Worm (Caenorhabditis elegans) whole organism, young adult: ENCODE results near the gene akap-1.

Source experiments
- B0035.1 ChIP-seq: sonication (generic microtip); optimal IDR thresholded peaks from 2 replicates; lab custom pipeline; 2016; ENCODE audit warnings: missing genetic modification characterization, mild to moderate bottlenecking, missing compliant biosample characterization, missing genotype, missing genetic modification reagents
- B0336.3 ChIP-seq: fragments of 200-800 bp; sonication (Bioruptor generic); IDR thresholded peaks from 2 replicates; pipeline ENCODE4 v1.3.6; 2022; ENCODE audit warnings: missing genetic modification characterization, missing compliant biosample characterization
- F49E8.2 ChIP-seq: sonication (generic microtip); optimal IDR thresholded peaks from 3 replicates; lab custom pipeline; 2017; ENCODE audit warnings: missing genetic modification characterization, mild to moderate bottlenecking, missing compliant biosample characterization, antibody characterized with exemption, moderate library complexity; ENCODE audit not compliant: insufficient read depth
- Y53G8AR.9 ChIP-seq: fragments of 200-800 bp; sonication (Bioruptor generic); conservative IDR thresholded peaks from 2 replicates; pipeline ENCODE4 v1.3.6; 2022; ENCODE audit warnings: missing genetic modification reagents, missing genetic modification characterization, missing compliant biosample characterization
- Y56A3A.18 ChIP-seq: fragments of 200-800 bp; sonication (Bioruptor generic); IDR thresholded peaks from 2 replicates; pipeline ENCODE4 v1.3.6; 2022; ENCODE audit warnings: missing genetic modification reagents, missing genetic modification characterization, missing compliant biosample characterization
- atf-7 ChIP-seq: sonication (generic microtip); optimal IDR thresholded peaks from 2 replicates; lab custom pipeline; 2017; ENCODE audit warnings: mild to moderate bottlenecking, missing genetic modification characterization, missing compliant biosample characterization
- athp-1 ChIP-seq: sonication (generic microtip); optimal IDR thresholded peaks from 2 replicates; lab custom pipeline; 2017; ENCODE audit warnings: mild to moderate bottlenecking, missing genetic modification characterization, missing compliant biosample characterization
- cebp-1 ChIP-seq, 2 experiments: fragments of 200-800 bp in 1 of 2; sonication (Bioruptor generic) in 1 of 2; sonication (generic microtip) in 1 of 2; IDR thresholded peaks in 1 of 2; optimal IDR thresholded peaks in 1 of 2; 2 replicates each; pipeline versions ENCODE4 v1.3.6 to Lab custom; 2017 to 2022; ENCODE audit warnings: missing compliant biosample characterization in 2 of 2, missing genetic modification characterization in 2 of 2, mild to moderate bottlenecking in 1 of 2, missing genetic modification reagents in 1 of 2, moderate library complexity in 1 of 2
- cebp-2 ChIP-seq: fragments of 200-800 bp; sonication (Bioruptor generic); IDR thresholded peaks from 2 replicates; pipeline ENCODE4 v1.3.6; 2022; ENCODE audit warnings: missing genetic modification characterization, missing compliant biosample characterization
- ceh-27 ChIP-seq: fragments of 200-800 bp; sonication (Bioruptor generic); optimal IDR thresholded peaks from 2 replicates; lab custom pipeline; 2018; ENCODE audit warnings: mild to moderate bottlenecking, missing genetic modification characterization, moderate library complexity, missing compliant biosample characterization
- egl-44 ChIP-seq: fragments of 200-800 bp; sonication (Bioruptor generic); IDR thresholded peaks from 2 replicates; pipeline ENCODE4 v1.3.6; 2022; ENCODE audit warnings: missing genetic modification reagents, missing genetic modification characterization, missing compliant biosample characterization
- ekl-4 ChIP-seq: fragments of 200-800 bp; sonication (Bioruptor generic); IDR thresholded peaks from 2 replicates; pipeline ENCODE4 v1.3.6; 2022; ENCODE audit warnings: missing genetic modification reagents, missing genetic modification characterization, missing compliant biosample characterization
- fkh-3 ChIP-seq: sonication (generic microtip); optimal IDR thresholded peaks from 2 replicates; lab custom pipeline; 2016; ENCODE audit warnings: mild to moderate bottlenecking, missing genetic modification characterization, missing compliant biosample characterization
- him-1 ChIP-seq: sonication (generic microtip); optimal IDR thresholded peaks from 2 replicates; lab custom pipeline; 2016; ENCODE audit warnings: missing genotype, missing genetic modification reagents, missing genetic modification characterization, missing compliant biosample characterization
- hmg-20 ChIP-seq: fragments of 200-800 bp; sonication (Bioruptor generic); IDR thresholded peaks from 2 replicates; pipeline ENCODE4 v1.3.6; 2022; ENCODE audit warnings: missing genetic modification reagents, missing genetic modification characterization, missing compliant biosample characterization
- let-526 ChIP-seq: fragments of 200-800 bp; sonication (Bioruptor generic); IDR thresholded peaks from 2 replicates; pipeline ENCODE4 v1.3.6; 2022; ENCODE audit warnings: missing genetic modification reagents, missing genetic modification characterization, missing compliant biosample characterization
- let-607 ChIP-seq, 2 experiments: fragments of 200-800 bp in 1 of 2; sonication (Bioruptor generic) in 1 of 2; sonication (generic microtip) in 1 of 2; optimal IDR thresholded peaks; 2 replicates each; lab custom pipeline; 2016 to 2018; ENCODE audit warnings: mild to moderate bottlenecking in 2 of 2, missing compliant biosample characterization in 2 of 2, missing genetic modification characterization in 2 of 2, moderate library complexity in 2 of 2, missing genotype in 1 of 2
- lin-26 ChIP-seq: fragments of 200-800 bp; sonication (Bioruptor generic); IDR thresholded peaks from 2 replicates; pipeline ENCODE4 v1.3.6; 2022; ENCODE audit warnings: missing genetic modification reagents, missing genetic modification characterization, missing compliant biosample characterization
- lin-40 ChIP-seq: sonication (generic microtip); optimal IDR thresholded peaks from 2 replicates; lab custom pipeline; 2016; ENCODE audit warnings: missing genetic modification characterization, mild to moderate bottlenecking, missing compliant biosample characterization, missing genotype, missing genetic modification reagents
- lin-54 ChIP-seq: fragments of 200-800 bp; sonication (Bioruptor generic); optimal IDR thresholded peaks from 2 replicates; lab custom pipeline; 2018; ENCODE audit warnings: mild to moderate bottlenecking, missing genetic modification characterization, missing compliant biosample characterization
- madf-3 ChIP-seq: fragments of 200-800 bp; sonication (Bioruptor generic); IDR thresholded peaks from 2 replicates; pipeline ENCODE4 v1.3.6; 2022; ENCODE audit warnings: missing genetic modification reagents, missing genetic modification characterization, missing compliant biosample characterization
- mel-28 ChIP-seq: sonication (generic microtip); optimal IDR thresholded peaks from 2 replicates; lab custom pipeline; 2016; ENCODE audit warnings: borderline replicate concordance, mild to moderate bottlenecking, missing genetic modification characterization, missing compliant biosample characterization
- nfyb-1 ChIP-seq: fragments of 200-800 bp; sonication (Bioruptor generic); IDR thresholded peaks from 2 replicates; pipeline ENCODE4 v1.3.6; 2022; ENCODE audit warnings: missing genetic modification reagents, missing genetic modification characterization, missing compliant biosample characterization
- nhr-120 ChIP-seq: fragments of 200-800 bp; sonication (Bioruptor generic); IDR thresholded peaks from 2 replicates; pipeline ENCODE4 v1.3.6; 2022; ENCODE audit warnings: missing genetic modification characterization, missing compliant biosample characterization
- nhr-179 ChIP-seq: sonication (generic microtip); optimal IDR thresholded peaks from 2 replicates; lab custom pipeline; 2016; ENCODE audit warnings: mild to moderate bottlenecking, missing genetic modification characterization, missing compliant biosample characterization
- nhr-90 ChIP-seq: sonication (generic microtip); optimal IDR thresholded peaks from 2 replicates; lab custom pipeline; 2016; ENCODE audit warnings: missing genotype, mild to moderate bottlenecking, missing genetic modification characterization, missing compliant biosample characterization
- pbrm-1 ChIP-seq: fragments of 200-800 bp; sonication (Bioruptor generic); IDR thresholded peaks from 2 replicates; pipeline ENCODE4 v1.3.6; 2022; ENCODE audit warnings: missing genetic modification reagents, missing genetic modification characterization, missing compliant biosample characterization
- repo-1 ChIP-seq: sonication (generic microtip); optimal IDR thresholded peaks from 2 replicates; lab custom pipeline; 2017; ENCODE audit warnings: mild to moderate bottlenecking, missing genetic modification characterization, missing compliant biosample characterization
- sdz-38 ChIP-seq: sonication (generic microtip); optimal IDR thresholded peaks from 2 replicates; lab custom pipeline; 2016; ENCODE audit warnings: missing genotype, missing genetic modification characterization, missing compliant biosample characterization
- sptf-2 ChIP-seq: fragments of 200-800 bp; sonication (Bioruptor generic); optimal IDR thresholded peaks from 2 replicates; lab custom pipeline; 2018; ENCODE audit warnings: mild to moderate bottlenecking, missing genetic modification characterization, missing compliant biosample characterization
- tlf-1 ChIP-seq: fragments of 200-800 bp; sonication (Bioruptor generic); optimal IDR thresholded peaks from 2 replicates; lab custom pipeline; 2018; ENCODE audit warnings: mild to moderate bottlenecking, missing genetic modification characterization, missing compliant biosample characterization

Gene akap-1

ce11 chrIII:6415306-6415973, 62.3 kb downstream of the akap-1 start, which contains the start of gene nas-4:
Gene nas-4, minus strand, starts transcription at chrIII:6415656.
- TF ChIP-seq sptf-2 (GFP tag; lab: Kevin White, UChicago) (no peak), sdz-38 (tag; lab: Kevin White, UChicago) (no peak), lin-54 (no peak), repo-1 (tag; lab: Kevin White, UChicago) (peak; percentile 60), fkh-3 (peak; percentile 22), cebp-2 (peak; percentile 5; the same call in 1 of the 2 replicates), Y53G8AR.9 (GFP tag; lab: Robert Waterston, UW) (peak; percentile 59; the same call in 1 of the 2 replicates), Y56A3A.18 (GFP tag; lab: Robert Waterston, UW) (peak; percentile 20; the same call in 1 of the 2 replicates), F49E8.2 (tag; lab: Kevin White, UChicago) (no peak), egl-44 (GFP tag; lab: Robert Waterston, UW) (0 out of 2 replicates have a peak, but pooled peaks have one; percentile 18), him-1 (peak; percentile 55), lin-26 (GFP tag; lab: Robert Waterston, UW) (peak; percentile 80), nhr-179 (tag; lab: Kevin White, UChicago) (peak; percentile 14), atf-7 (tag; lab: Kevin White, UChicago) (peak; percentile 6), cebp-1 (GFP tag; IDR thresholded peaks at IDR 0.05; lab: Robert Waterston, UW) (0 out of 2 replicates have a peak, but pooled peaks have one; percentile 38), cebp-1 (tag; optimal IDR thresholded peaks at IDR 0.05; lab: Kevin White, UChicago) (peak; percentile 71), nhr-120 (GFP tag; lab: Robert Waterston, UW) (0 out of 2 replicates have a peak, but pooled peaks have one; percentile 5), ceh-27 (GFP tag; lab: Kevin White, UChicago) (peak; percentile 35), lin-40 (peak; percentile 29), ekl-4 (GFP tag; lab: Robert Waterston, UW) (0 out of 2 replicates have a peak, but pooled peaks have one; percentile 12), madf-3 (0 out of 2 replicates have a peak, but pooled peaks have one; percentile 70), nfyb-1 (peak; percentile 69), mel-28 (peak; percentile 29), athp-1 (peak; percentile 64), let-526 (GFP tag; lab: Robert Waterston, UW) (no peak), hmg-20 (GFP tag; lab: Robert Waterston, UW) (no peak), pbrm-1 (GFP tag; lab: Robert Waterston, UW) (0 out of 2 replicates have a peak, but pooled peaks have one; percentile 25), nhr-90 (tag; lab: Kevin White, UChicago) (peak; percentile 35), B0035.1 (peak; percentile 75), B0336.3 (0 out of 2 replicates have a peak, but pooled peaks have one; percentile 55), let-607 (tag; optimal IDR thresholded peaks at IDR 0.05; lab: Kevin White, UChicago) (peak in 1 of 2 experiments; percentile 13), tlf-1 (peak; percentile 24)
- TF ChIP-seq, all 124 proteins: peak for 25
